Fruit fly (Drosophila melanogaster) S2 (cell line): ENCODE data around the gene ru.

Experiments used
- CG8478 ChIP-seq: fragments of >200 bp; optimal IDR thresholded peaks from 2 replicates; lab custom pipeline; 2018
- CTCF ChIP-seq, 2 experiments: fragments of >200 bp; optimal IDR thresholded peaks; 2 replicates each; lab custom pipeline; 2018

dm6 chr3L:1332973-1333372, 37.5 kb upstream of the ru start, which contains the start of gene msd5:
- TF ChIP-seq CTCF (optimal IDR thresholded peaks at IDR 0.05; lab: Kevin White, UChicago) = no peak
- no peak for TF ChIP-seq CG8478 (lab: Kevin White, UChicago)
